Worm (Caenorhabditis elegans): Measurements from ENCODE around the gene F41B4.1.

F41B4.1 gene

DNA sequence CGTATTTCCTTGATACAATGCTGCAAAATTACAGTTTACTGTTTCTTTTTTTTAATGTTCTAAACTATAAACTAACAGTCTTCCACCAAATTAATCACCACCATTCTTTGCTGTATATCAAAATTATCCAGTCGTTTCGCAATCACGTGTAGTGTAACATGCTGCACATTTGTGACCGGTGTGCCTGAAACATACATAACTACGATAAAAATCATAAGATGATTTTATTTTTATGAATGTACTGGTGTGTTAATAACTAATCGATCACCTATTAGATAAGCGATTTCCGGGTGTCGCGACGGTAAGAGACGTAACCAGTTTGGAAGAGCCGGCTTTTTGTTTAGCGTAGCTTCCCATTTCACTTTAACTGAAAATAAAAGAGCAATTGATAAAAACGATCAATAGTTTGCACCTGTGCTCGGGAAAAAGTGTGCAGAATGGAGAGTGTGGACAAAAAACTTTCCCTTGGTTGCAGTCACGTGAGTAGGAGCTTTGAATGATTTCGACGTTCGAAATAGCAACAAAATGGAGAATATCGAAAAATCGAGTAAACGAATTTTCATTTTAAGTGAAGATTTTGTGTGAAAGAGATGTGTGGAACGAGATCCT is 36.6 kb downstream of the F41B4.1 start, which contains the start of gene sgca-1:
TSS of gene sgca-1 (minus strand) at position 584 of the 609 bp plus-strand sequence.
- TF ChIP-seq B0310.2 (tag; optimal IDR thresholded peaks at IDR 0.05) = no peak
- no peak for TF ChIP-seq ceh-36 (tag; optimal IDR thresholded peaks at IDR 0.05)
- TF ChIP-seq ama-1 (optimal IDR thresholded peaks at IDR 0.05) = no peak
- no peak for TF ChIP-seq pes-1 (GFP tag; IDR thresholded peaks at IDR 0.05)
- TF ChIP-seq F13C5.2 (tag; optimal IDR thresholded peaks at IDR 0.05) = no peak

DNA sequence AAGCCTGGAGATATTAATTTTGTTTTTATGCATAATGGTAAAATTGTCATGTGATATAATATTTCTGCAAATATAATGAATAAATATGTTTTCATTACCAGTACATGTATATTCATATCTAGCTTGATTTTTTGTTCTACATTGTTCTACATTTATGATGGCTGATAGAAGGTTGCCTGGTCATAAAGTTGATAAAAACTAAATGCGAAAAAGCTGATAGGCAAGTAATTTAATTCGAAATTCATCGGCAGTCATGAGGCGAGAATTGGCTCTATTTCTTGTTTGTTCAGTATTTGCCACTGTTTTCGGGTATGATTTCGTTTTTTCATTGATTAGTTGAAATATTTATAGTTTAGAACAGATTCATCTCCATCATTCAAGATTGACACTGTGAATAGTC is 41.5 kb downstream of the F41B4.1 start, which contains the start of gene bgal-2:
TSS of gene bgal-2 (plus strand) at position 231 of the 400 bp plus-strand sequence.
- TF ChIP-seq hmbx-1 (tag; optimal IDR thresholded peaks at IDR 0.05) (no peak), flt-1 (GFP tag; IDR thresholded peaks at IDR 0.05) (no peak), ceh-36 (tag; optimal IDR thresholded peaks at IDR 0.05) (no peak), ceh-13 (GFP tag; optimal IDR thresholded peaks at IDR 0.05) (no peak), tbx-11 (GFP tag; IDR thresholded peaks at IDR 0.05) (no peak), sea-1 (GFP tag; conservative IDR thresholded peaks at IDR 0.05) (no peak), tbx-37 (GFP tag; conservative IDR thresholded peaks at IDR 0.05) (no peak), hnd-1 (tag; optimal IDR thresholded peaks at IDR 0.05) (no peak), F13C5.2 (tag; optimal IDR thresholded peaks at IDR 0.05) (no peak), aly-1 (tag; optimal IDR thresholded peaks at IDR 0.05) (no peak), B0310.2 (tag; optimal IDR thresholded peaks at IDR 0.05) (no peak), hmg-4 (GFP tag; optimal IDR thresholded peaks at IDR 0.05) (no peak), pes-1 (GFP tag; IDR thresholded peaks at IDR 0.05) (no peak), scrt-1 (GFP tag; IDR thresholded peaks at IDR 0.05) (no peak), ets-7 (tag; optimal IDR thresholded peaks at IDR 0.05) (no peak), ama-1 (optimal IDR thresholded peaks at IDR 0.05) (no peak), tra-4 (tag; optimal IDR thresholded peaks at IDR 0.05) (no peak)

- TF ChIP-seq pes-1 (GFP tag; IDR thresholded peaks at IDR 0.05) (no peak), ets-7 (tag; optimal IDR thresholded peaks at IDR 0.05) (no peak), hmbx-1 (tag; optimal IDR thresholded peaks at IDR 0.05) (no peak), ceh-13 (GFP tag; optimal IDR thresholded peaks at IDR 0.05) (no peak), ama-1 (optimal IDR thresholded peaks at IDR 0.05) (no peak), hmg-4 (GFP tag; optimal IDR thresholded peaks at IDR 0.05) (no peak), aly-1 (tag; optimal IDR thresholded peaks at IDR 0.05) (no peak), tbx-11 (GFP tag; IDR thresholded peaks at IDR 0.05) (no peak), tbx-37 (GFP tag; conservative IDR thresholded peaks at IDR 0.05) (no peak), flt-1 (GFP tag; IDR thresholded peaks at IDR 0.05) (no peak), hnd-1 (tag; optimal IDR thresholded peaks at IDR 0.05) (no peak)
These were observed 42.8 kb downstream of the F41B4.1 start, which contains the start of gene idpp-6 for ce11 chrX:6782857-6783256. Gene idpp-6, plus strand, starts transcription at chrX:6783157.

DNA sequence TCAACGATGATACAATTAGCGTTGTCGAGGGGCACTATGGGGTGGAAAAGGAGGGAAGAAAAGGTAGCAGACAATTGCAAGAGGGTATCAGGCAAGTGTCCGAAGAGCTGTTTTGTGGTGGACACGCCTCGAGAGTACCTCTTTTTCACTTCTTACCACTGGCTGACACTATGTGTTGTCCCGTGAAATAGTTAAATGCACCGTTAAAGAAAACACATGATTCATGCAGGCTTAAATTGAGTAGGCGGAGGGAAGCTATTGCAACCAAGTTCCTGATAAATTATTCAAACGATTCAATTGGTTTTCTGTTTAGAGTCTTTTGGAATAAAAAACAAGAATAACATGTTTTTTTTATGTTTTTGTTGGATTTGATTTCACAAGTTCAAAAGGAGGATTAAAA is 47.6 kb downstream of the F41B4.1 start, which contains the start of gene irk-1:
TSS of gene irk-1 (minus strand) at position 101 of the 400 bp plus-strand sequence.
- TF ChIP-seq flt-1 (GFP tag; IDR thresholded peaks at IDR 0.05) (no peak), aly-1 (tag; optimal IDR thresholded peaks at IDR 0.05) (no peak), ceh-36 (tag; optimal IDR thresholded peaks at IDR 0.05) (no peak), ets-7 (tag; optimal IDR thresholded peaks at IDR 0.05) (no peak), F13C5.2 (tag; optimal IDR thresholded peaks at IDR 0.05) (no peak), B0310.2 (tag; optimal IDR thresholded peaks at IDR 0.05) (no peak), hnd-1 (tag; optimal IDR thresholded peaks at IDR 0.05) (no peak), tbx-11 (GFP tag; IDR thresholded peaks at IDR 0.05) (no peak), scrt-1 (GFP tag; IDR thresholded peaks at IDR 0.05) (no peak), hmbx-1 (tag; optimal IDR thresholded peaks at IDR 0.05) (no peak), hmg-4 (GFP tag; optimal IDR thresholded peaks at IDR 0.05) (no peak), ama-1 (optimal IDR thresholded peaks at IDR 0.05) (no peak), sea-1 (GFP tag; conservative IDR thresholded peaks at IDR 0.05) (no peak), ceh-13 (GFP tag; optimal IDR thresholded peaks at IDR 0.05) (no peak), tbx-37 (GFP tag; conservative IDR thresholded peaks at IDR 0.05) (no peak), pes-1 (GFP tag; IDR thresholded peaks at IDR 0.05) (no peak), tra-4 (tag; optimal IDR thresholded peaks at IDR 0.05) (no peak)
